Fruit fly (Drosophila melanogaster): ENCODE results near the gene CG11841.

DNA sequence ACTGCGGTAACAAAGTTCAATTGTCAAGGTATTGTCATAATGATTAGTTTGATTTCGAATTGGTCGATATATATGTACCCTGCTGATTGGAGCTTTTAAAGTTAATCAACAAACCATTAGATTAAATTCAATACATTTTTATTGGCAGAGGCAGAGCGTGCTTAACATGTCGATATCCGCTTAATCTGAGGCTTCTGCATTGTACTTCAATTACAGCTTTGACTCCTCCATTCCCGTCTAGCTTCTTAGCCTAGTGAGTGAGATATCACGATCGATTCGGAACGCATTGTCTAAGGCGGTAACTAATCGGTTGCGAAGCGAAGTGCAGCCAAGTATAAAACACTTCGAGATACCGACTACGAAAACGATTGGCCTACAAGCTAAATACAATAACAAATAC, 18.3 kb upstream of the CG11841 start, which contains the start of gene Ssl2:
- TF ChIP-seq fd59A (GFP tag; optimal IDR thresholded peaks at IDR 0.05): no peak
- TF ChIP-seq Sox102F (GFP tag; optimal IDR thresholded peaks at IDR 0.05): no peak
- no peak for TF ChIP-seq topi (GFP tag; optimal IDR thresholded peaks at IDR 0.05)
- TF ChIP-seq Blimp-1 (GFP tag; optimal IDR thresholded peaks at IDR 0.05): no peak
- TF ChIP-seq CG1621 (tag; optimal IDR thresholded peaks at IDR 0.05): no peak
- no peak for TF ChIP-seq CG8119 (GFP tag; IDR thresholded peaks at IDR 0.05)
- no peak for TF ChIP-seq ss (GFP tag; optimal IDR thresholded peaks at IDR 0.05)
- TF ChIP-seq CG16779 (tag; optimal IDR thresholded peaks at IDR 0.05): no peak
- no peak for TF ChIP-seq eg (GFP tag; IDR thresholded peaks at IDR 0.05)
- no peak for TF ChIP-seq OdsH (GFP tag; optimal IDR thresholded peaks at IDR 0.05)

Measured in whole organism, prepupa.